Worm (Caenorhabditis elegans) whole organism, L3 larva: ENCODE results near the gene clec-20.
A peak's percentile ranks its signal among the peaks of the same experiment; 100 is the strongest.

ENCODE experiments used
- R02D3.7 ChIP-seq: fragments of 150-350 bp; optimal IDR thresholded peaks from 2 replicates; lab custom pipeline; 2014; ENCODE audit warnings: missing biosample characterization, missing genetic modification characterization
- ZK546.5 ChIP-seq: sonication (generic microtip); optimal IDR thresholded peaks from 2 replicates; lab custom pipeline; 2017; ENCODE audit warnings: missing biosample characterization, missing genetic modification characterization
- aly-2 ChIP-seq: fragments of 150-350 bp; optimal IDR thresholded peaks from 2 replicates; lab custom pipeline; 2014; ENCODE audit warnings: missing biosample characterization, missing genetic modification characterization
- ama-1 ChIP-seq: fragments of 150-350 bp; optimal IDR thresholded peaks from 2 replicates; lab custom pipeline; 2018
- ceh-16 ChIP-seq: sonication (generic microtip); optimal IDR thresholded peaks from 2 replicates; lab custom pipeline; 2017; ENCODE audit warnings: missing biosample characterization, missing genetic modification characterization
- ceh-28 ChIP-seq: fragments of 150-350 bp; optimal IDR thresholded peaks from 2 replicates; lab custom pipeline; 2014; ENCODE audit warnings: missing biosample characterization, missing genetic modification reagents, missing genetic modification characterization
- ceh-82 ChIP-seq: fragments of 150-350 bp; optimal IDR thresholded peaks from 2 replicates; lab custom pipeline; 2014; ENCODE audit warnings: missing biosample characterization, missing genetic modification characterization
- ceh-9 ChIP-seq: sonication (generic microtip); optimal IDR thresholded peaks from 2 replicates; lab custom pipeline; 2018; ENCODE audit warnings: missing biosample characterization, missing genetic modification characterization
- daf-12 ChIP-seq: fragments of 150-350 bp; optimal IDR thresholded peaks from 2 replicates; lab custom pipeline; 2014; ENCODE audit warnings: missing biosample characterization, missing genetic modification reagents, missing genetic modification characterization
- egl-5 ChIP-seq: fragments of 150-350 bp; optimal IDR thresholded peaks from 2 replicates; lab custom pipeline; 2017; ENCODE audit warnings: missing biosample characterization, missing genetic modification reagents, missing genetic modification characterization, inconsistent platforms
- elt-1 ChIP-seq: fragments of 150-350 bp; optimal IDR thresholded peaks from 2 replicates; lab custom pipeline; 2014; ENCODE audit warnings: missing biosample characterization, missing genetic modification characterization
- elt-2 ChIP-seq: sonication (generic microtip); optimal IDR thresholded peaks from 2 replicates; lab custom pipeline; 2016; ENCODE audit warnings: missing genetic modification reagents, mild to moderate bottlenecking, missing genetic modification characterization, missing compliant biosample characterization
- elt-3 ChIP-seq, 3 experiments: fragments of 150-350 bp in 1 of 3; sonication (generic microtip) in 2 of 3; optimal IDR thresholded peaks; 2 replicates in 2 of 3; 4 replicates in 1 of 3; lab custom pipeline; 2014 to 2017; ENCODE audit warnings: missing biosample characterization in 3 of 3, missing genetic modification characterization in 3 of 3
- hmg-11 ChIP-seq: sonication (generic microtip); optimal IDR thresholded peaks from 2 replicates; lab custom pipeline; 2016; ENCODE audit warnings: missing genetic modification characterization, missing compliant biosample characterization
- mml-1 ChIP-seq: fragments of 150-350 bp; sonication (generic microtip); optimal IDR thresholded peaks from 3 replicates; lab custom pipeline; 2014; ENCODE audit warnings: missing biosample characterization, missing genetic modification characterization
- nfya-1 ChIP-seq: sonication (generic microtip); optimal IDR thresholded peaks from 2 replicates; lab custom pipeline; 2017; ENCODE audit warnings: missing genetic modification characterization, mild to moderate bottlenecking, missing compliant biosample characterization, antibody characterized with exemption, moderate library complexity; ENCODE audit not compliant: insufficient read depth
- nhr-11 ChIP-seq: fragments of 150-350 bp; optimal IDR thresholded peaks from 2 replicates; lab custom pipeline; 2014; ENCODE audit warnings: missing biosample characterization, missing genetic modification characterization
- nhr-23 ChIP-seq: fragments of 150-350 bp; optimal IDR thresholded peaks from 2 replicates; lab custom pipeline; 2014; ENCODE audit warnings: missing biosample characterization, missing genetic modification reagents, missing genetic modification characterization
- nhr-237 ChIP-seq: fragments of 150-350 bp; optimal IDR thresholded peaks from 2 replicates; lab custom pipeline; 2014; ENCODE audit warnings: missing biosample characterization, missing genetic modification characterization
- nhr-25 ChIP-seq: sonication (generic microtip); optimal IDR thresholded peaks from 2 replicates; lab custom pipeline; 2017; ENCODE audit warnings: missing biosample characterization, missing genetic modification characterization
- nhr-43 ChIP-seq: sonication (generic microtip); optimal IDR thresholded peaks from 2 replicates; lab custom pipeline; 2016; ENCODE audit warnings: mild to moderate bottlenecking, missing genetic modification characterization, missing compliant biosample characterization; ENCODE audit not compliant: poor library complexity, severe bottlenecking
- nhr-67 ChIP-seq: fragments of 150-350 bp; optimal IDR thresholded peaks from 2 replicates; lab custom pipeline; 2014; ENCODE audit warnings: missing biosample characterization, missing genetic modification characterization
- nhr-77 ChIP-seq: fragments of 150-350 bp; optimal IDR thresholded peaks from 2 replicates; lab custom pipeline; 2014; ENCODE audit warnings: missing biosample characterization, missing genetic modification characterization
- pha-4 ChIP-seq: fragments of 150-350 bp; optimal IDR thresholded peaks from 2 replicates; lab custom pipeline; 2014; ENCODE audit warnings: missing biosample characterization, missing genetic modification reagents, missing genetic modification characterization
- pqm-1 ChIP-seq: fragments of 150-350 bp; optimal IDR thresholded peaks from 2 replicates; lab custom pipeline; 2017; ENCODE audit warnings: missing biosample characterization, missing genetic modification characterization, inconsistent platforms
- skn-1 ChIP-seq: fragments of 150-350 bp; optimal IDR thresholded peaks from 2 replicates; lab custom pipeline; 2014; ENCODE audit warnings: missing biosample characterization, missing genetic modification characterization
- snpc-4 ChIP-seq: fragments of 150-350 bp; optimal IDR thresholded peaks from 2 replicates; lab custom pipeline; 2014; ENCODE audit warnings: missing biosample characterization, missing genetic modification characterization
- tbx-2 ChIP-seq: sonication (generic microtip); optimal IDR thresholded peaks from 2 replicates; lab custom pipeline; 2016; ENCODE audit warnings: mild to moderate bottlenecking, missing genetic modification characterization, missing compliant biosample characterization
- unc-39 ChIP-seq: sonication (generic microtip); optimal IDR thresholded peaks from 4 replicates; lab custom pipeline; 2017; ENCODE audit warnings: missing biosample characterization, missing genetic modification characterization
- unc-62 ChIP-seq: fragments of 150-350 bp; sonication (generic microtip); optimal IDR thresholded peaks from 4 replicates; lab custom pipeline; 2014; ENCODE audit warnings: missing biosample characterization, missing genetic modification reagents, missing genetic modification characterization
- zag-1 ChIP-seq: fragments of 150-350 bp; optimal IDR thresholded peaks from 2 replicates; lab custom pipeline; 2014; ENCODE audit warnings: missing biosample characterization, missing genetic modification characterization

Gene clec-20

DNA sequence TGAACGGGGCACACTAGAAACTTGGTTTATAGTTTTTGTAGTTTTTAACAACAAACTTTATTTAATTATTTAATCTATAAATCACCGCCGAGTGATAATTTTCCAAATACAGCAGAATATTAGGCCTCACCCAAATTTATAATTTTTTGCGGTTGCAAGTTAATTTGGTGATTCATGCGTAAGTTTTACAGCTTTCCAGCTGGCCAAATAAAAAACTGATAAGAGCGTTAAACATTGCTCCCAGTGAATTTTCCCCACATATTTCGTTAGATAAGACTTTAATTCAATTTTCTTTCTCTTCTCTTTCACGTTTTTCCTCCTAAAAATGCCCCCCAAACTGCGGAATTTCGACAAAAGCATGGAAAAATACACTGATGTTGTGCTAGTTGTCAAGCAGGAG is 6.5 kb upstream of the clec-20 start, which contains the start of gene bath-47:
bath-47 (plus strand) TSS at position 305 of the 400 bp plus-strand sequence.
- TF ChIP-seq hmg-11 (tag; lab: Kevin White, UChicago) (no peak), pqm-1 (tag; lab: Kevin White, UChicago) (peak; percentile 36), ama-1 (lab: Kevin White, UChicago) (no peak), elt-2 (tag; lab: Kevin White, UChicago) (peak; percentile 59), nhr-23 (no peak), elt-3 (tag; optimal IDR thresholded peaks at IDR 0.05; lab: Kevin White, UChicago) (no peak), skn-1 (no peak), snpc-4 (tag; lab: Kevin White, UChicago) (no peak), ceh-28 (no peak), unc-39 (tag; lab: Kevin White, UChicago) (no peak)

DNA sequence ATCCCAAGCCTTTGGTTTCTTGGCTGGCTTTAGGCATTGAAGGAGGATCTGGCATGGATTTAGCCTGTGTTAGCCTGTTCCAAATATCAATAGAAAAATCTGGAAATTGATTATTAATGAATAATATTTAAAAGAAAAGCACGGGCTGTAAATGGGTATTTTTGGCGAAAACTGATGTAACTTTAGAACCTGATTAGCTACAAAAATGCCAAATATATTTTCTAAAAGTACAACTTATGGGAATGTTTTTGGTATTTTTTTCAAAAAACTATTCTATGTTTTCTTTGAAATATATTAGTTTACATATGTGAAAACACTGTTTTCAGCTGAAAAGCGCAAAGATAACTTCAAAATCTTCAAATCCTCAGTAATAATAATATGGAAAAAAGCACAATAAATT is 5.6 kb upstream of the clec-20 start, which contains the start of gene bath-26:
bath-26 (minus strand) TSS at position 101 of the 400 bp plus-strand sequence.
- TF ChIP-seq nhr-237 (tag; lab: Kevin White, UChicago) (no peak), snpc-4 (tag; lab: Kevin White, UChicago) (no peak), ZK546.5 (no peak), ceh-16 (tag; lab: Kevin White, UChicago) (no peak), elt-3 (tag; optimal IDR thresholded peaks at IDR 0.05; lab: Kevin White, UChicago) (no peak), ama-1 (lab: Kevin White, UChicago) (no peak), nhr-11 (no peak)
- TF ChIP-seq, all 47 proteins: peak for 0

DNA sequence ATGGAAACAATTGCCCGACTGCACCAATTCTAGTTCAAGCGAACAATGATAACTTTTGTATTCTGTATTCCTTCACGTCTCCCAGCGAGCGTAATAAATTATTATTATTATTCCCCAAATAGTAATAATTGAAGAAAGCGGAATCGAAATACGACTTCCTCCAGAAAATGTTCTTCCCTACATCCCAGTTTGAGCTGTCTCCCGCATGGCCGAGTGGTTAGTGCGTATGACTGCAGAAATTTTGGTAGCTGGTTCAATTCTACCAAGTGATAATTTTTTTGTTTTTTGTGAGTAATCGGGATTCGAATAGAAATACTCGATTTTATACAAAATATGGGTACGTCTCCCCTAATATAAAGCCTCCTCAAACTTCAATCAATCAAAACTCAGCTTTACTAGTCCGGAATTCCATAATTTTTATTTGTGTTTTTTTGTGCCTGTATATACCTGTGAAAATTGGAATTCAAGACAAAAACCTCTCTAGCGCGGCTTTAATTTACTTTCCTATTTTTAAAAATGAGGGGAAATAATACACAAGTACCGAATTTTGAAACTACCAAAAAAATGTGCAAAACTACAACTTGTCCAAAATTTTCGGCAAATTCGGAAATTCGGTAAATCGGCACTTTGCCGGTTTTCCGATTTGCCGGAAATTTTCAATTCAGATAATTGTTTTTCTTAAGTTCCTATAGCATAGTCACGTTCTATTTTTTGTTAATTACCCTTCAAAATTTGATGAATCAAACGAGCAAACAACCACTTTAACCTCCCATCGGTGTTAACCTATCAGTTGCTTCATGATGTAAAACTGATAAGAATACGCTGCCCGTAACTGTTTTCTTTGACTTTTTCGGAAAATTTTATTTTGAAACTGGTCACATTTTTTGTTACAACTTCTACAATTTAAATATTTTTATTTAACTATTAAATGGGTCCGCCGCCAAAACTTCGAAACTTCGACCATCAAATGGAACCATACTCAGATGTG is 2.4 kb upstream of the clec-20 start, which contains the start of gene bath-46:
bath-46 (plus strand) TSS at position 806 of the 988 bp plus-strand sequence.
- TF ChIP-seq unc-62 (GFP tag; lab: Kevin White, UChicago) (no peak), aly-2 (tag; lab: Kevin White, UChicago) (no peak), zag-1 (tag; lab: Kevin White, UChicago) (no peak), elt-2 (tag; lab: Kevin White, UChicago) (peak; percentile 73), egl-5 (no peak), pqm-1 (tag; lab: Kevin White, UChicago) (peak; percentile 49), hmg-11 (tag; lab: Kevin White, UChicago) (no peak), tbx-2 (tag; lab: Kevin White, UChicago) (no peak)
- TF ChIP-seq, all 47 proteins: peak for 2

- TF ChIP-seq nhr-67 (tag; lab: Kevin White, UChicago) (no peak), ceh-82 (tag; lab: Kevin White, UChicago) (no peak), nhr-25 (tag; lab: Kevin White, UChicago) (no peak), aly-2 (tag; lab: Kevin White, UChicago) (no peak), egl-5 (no peak), nhr-43 (no peak), R02D3.7 (tag; lab: Kevin White, UChicago) (no peak), pha-4 (tag; lab: Kevin White, UChicago) (no peak), nhr-23 (no peak), ceh-16 (tag; lab: Kevin White, UChicago) (no peak), nfya-1 (tag; lab: Kevin White, UChicago) (no peak), elt-2 (tag; lab: Kevin White, UChicago) (no peak), elt-1 (tag; lab: Kevin White, UChicago) (no peak), daf-12 (tag; lab: Kevin White, UChicago) (no peak), ceh-9 (no peak), nhr-237 (tag; lab: Kevin White, UChicago) (no peak)
Observed at ce11 chrII:1589845-1590244, 5.2 kb downstream of the clec-20 start, which contains the start of gene T07H3.7. Gene T07H3.7 (minus strand): TSS chrII:1589945.

- no peak for TF ChIP-seq nhr-237 (tag; lab: Kevin White, UChicago)
- no peak for TF ChIP-seq elt-1 (tag; lab: Kevin White, UChicago)
- TF ChIP-seq nhr-11 = no peak
- no peak for TF ChIP-seq unc-39 (tag; lab: Kevin White, UChicago)
- TF ChIP-seq nhr-77 (tag; lab: Kevin White, UChicago) = no peak
- TF ChIP-seq mml-1 = no peak
- TF ChIP-seq zag-1 (tag; lab: Kevin White, UChicago) = no peak
Observed at ce11 chrII:1586305-1586704, 8.7 kb downstream of the clec-20 start, which contains the start of gene T07H3.8. Gene T07H3.8 (plus strand): TSS chrII:1586605.
